Worm (Caenorhabditis elegans) whole organism, early embryonic: ENCODE measurements around the gene F55G7.3.

Experiments
- B0310.2 ChIP-seq: sonication (generic microtip); optimal IDR thresholded peaks from 2 replicates; lab custom pipeline; 2016; ENCODE audit warnings: mild to moderate bottlenecking, missing genetic modification characterization, missing compliant biosample characterization
- F13C5.2 ChIP-seq: sonication (generic microtip); optimal IDR thresholded peaks from 2 replicates; lab custom pipeline; 2017; ENCODE audit warnings: mild to moderate bottlenecking, missing genetic modification characterization, inconsistent platforms, missing compliant biosample characterization
- aly-1 ChIP-seq: sonication (generic microtip); optimal IDR thresholded peaks from 2 replicates; lab custom pipeline; 2016; ENCODE audit warnings: missing genetic modification characterization, missing compliant biosample characterization
- ama-1 ChIP-seq: fragments of 150-350 bp; optimal IDR thresholded peaks from 2 replicates; lab custom pipeline; 2014
- hmbx-1 ChIP-seq: sonication (generic microtip); optimal IDR thresholded peaks from 2 replicates; lab custom pipeline; 2016; ENCODE audit warnings: mild to moderate bottlenecking, missing genetic modification characterization, missing compliant biosample characterization
- hnd-1 ChIP-seq: sonication (generic microtip); optimal IDR thresholded peaks from 2 replicates; lab custom pipeline; 2016; ENCODE audit warnings: missing genetic modification characterization, missing compliant biosample characterization
- tbx-37 ChIP-seq: fragments of 200-800 bp; sonication (Bioruptor generic); conservative IDR thresholded peaks from 2 replicates; pipeline ENCODE4 v1.3.6; 2022; ENCODE audit warnings: missing genetic modification reagents, missing genetic modification characterization, missing compliant biosample characterization

- TF ChIP-seq ama-1: no peak
- TF ChIP-seq hnd-1: no peak
- no peak for TF ChIP-seq aly-1 (tag; lab: Kevin White, UChicago)
- TF ChIP-seq F13C5.2 (tag; lab: Kevin White, UChicago): no peak
- no peak for TF ChIP-seq tbx-37 (GFP tag; lab: Robert Waterston, UW)
- TF ChIP-seq hmbx-1 (tag; lab: Kevin White, UChicago): no peak
- TF ChIP-seq B0310.2 (tag; lab: Kevin White, UChicago): no peak
These were observed 31.8 kb downstream of the F55G7.3 start, which contains the start of gene Y62H9A.15 for ce11 chrX:11910046-11910445.
